Worm (Caenorhabditis elegans) whole organism, L1 larva: ENCODE results near the gene rps-12.

Experiments
- C04F5.9 ChIP-seq: sonication (generic microtip); optimal IDR thresholded peaks from 2 replicates; lab custom pipeline; 2016; ENCODE audit warnings: missing genetic modification characterization, missing compliant biosample characterization
- C34B4.2 ChIP-seq: sonication (generic microtip); optimal IDR thresholded peaks from 2 replicates; lab custom pipeline; 2017; ENCODE audit warnings: mild to moderate bottlenecking, missing genetic modification characterization, missing compliant biosample characterization
- Y116A8C.19 ChIP-seq: sonication (generic microtip); optimal IDR thresholded peaks from 2 replicates; lab custom pipeline; 2016; ENCODE audit warnings: missing compliant biosample characterization, missing genetic modification characterization, borderline replicate concordance
- ama-1 ChIP-seq: fragments of 150-350 bp; optimal IDR thresholded peaks from 2 replicates; lab custom pipeline; 2014
- blmp-1 ChIP-seq: fragments of 150-350 bp; optimal IDR thresholded peaks from 2 replicates; lab custom pipeline; 2014; ENCODE audit warnings: missing biosample characterization, missing genetic modification characterization
- ceh-63 ChIP-seq: fragments of 200-800 bp; sonication (Bioruptor generic); optimal IDR thresholded peaks from 2 replicates; lab custom pipeline; 2018; ENCODE audit warnings: mild to moderate bottlenecking, missing genetic modification characterization, missing compliant biosample characterization
- ceh-88 ChIP-seq: fragments of 200-800 bp; sonication (Bioruptor generic); IDR thresholded peaks from 2 replicates; pipeline ENCODE4 v1.3.6; 2022; ENCODE audit warnings: missing genetic modification characterization, missing compliant biosample characterization
- ceh-90 ChIP-seq: sonication (generic microtip); optimal IDR thresholded peaks from 2 replicates; lab custom pipeline; 2016; ENCODE audit warnings: missing genetic modification characterization, missing compliant biosample characterization
- ces-1 ChIP-seq: fragments of 150-350 bp; optimal IDR thresholded peaks from 2 replicates; lab custom pipeline; 2014; ENCODE audit warnings: missing biosample characterization, missing genetic modification reagents, missing genetic modification characterization
- dsc-1 ChIP-seq: sonication (generic microtip); optimal IDR thresholded peaks from 2 replicates; lab custom pipeline; 2016; ENCODE audit warnings: mild to moderate bottlenecking, missing genetic modification characterization, missing compliant biosample characterization
- efl-1 ChIP-seq, 4 experiments: fragments of 150-350 bp; optimal IDR thresholded peaks in 3 of 4; peaks in 1 of 4; 1 replicate in 1 of 4; 2 replicates in 3 of 4; lab custom pipeline; 2014; ENCODE audit warnings: missing biosample characterization in 2 of 4, missing genetic modification characterization in 2 of 4, missing genetic modification reagents in 2 of 4
- egl-13 ChIP-seq: sonication (generic microtip); optimal IDR thresholded peaks from 2 replicates; lab custom pipeline; 2016; ENCODE audit warnings: missing genotype, missing genetic modification reagents, missing genetic modification characterization, missing compliant biosample characterization
- egl-27 ChIP-seq, 2 experiments: fragments of 150-350 bp in 1 of 2; sonication (generic microtip); optimal IDR thresholded peaks; 3 replicates each; lab custom pipeline; 2017 to 2018; ENCODE audit warnings: missing biosample characterization in 2 of 2, missing genetic modification characterization in 2 of 2, missing genetic modification reagents in 2 of 2
- elt-2 ChIP-seq: sonication (generic microtip); optimal IDR thresholded peaks from 2 replicates; lab custom pipeline; 2016; ENCODE audit warnings: missing genetic modification characterization, mild to moderate bottlenecking, inconsistent platforms, missing compliant biosample characterization, missing genetic modification reagents
- fkh-10 ChIP-seq: sonication (generic microtip); optimal IDR thresholded peaks from 2 replicates; lab custom pipeline; 2017; ENCODE audit warnings: missing biosample characterization, missing genetic modification reagents, missing genetic modification characterization
- fkh-8 ChIP-seq: sonication (generic microtip); optimal IDR thresholded peaks from 2 replicates; lab custom pipeline; 2016; ENCODE audit warnings: mild to moderate bottlenecking, missing genetic modification characterization, missing compliant biosample characterization
- fos-1 ChIP-seq: fragments of 150-350 bp; optimal IDR thresholded peaks from 2 replicates; lab custom pipeline; 2014; ENCODE audit warnings: missing biosample characterization, missing genetic modification characterization
- grh-1 ChIP-seq: fragments of 200-800 bp; sonication (Bioruptor generic); IDR thresholded peaks from 2 replicates; pipeline ENCODE4 v1.3.6; 2022; ENCODE audit warnings: missing genetic modification reagents, missing genetic modification characterization, missing compliant biosample characterization
- hlh-17 ChIP-seq: fragments of 200-800 bp; sonication (Bioruptor generic); optimal IDR thresholded peaks from 2 replicates; lab custom pipeline; 2018; ENCODE audit warnings: missing genetic modification characterization, mild to moderate bottlenecking, missing compliant biosample characterization, moderate library complexity, borderline replicate concordance
- hpl-2 ChIP-seq: fragments of 150-350 bp; optimal IDR thresholded peaks from 2 replicates; lab custom pipeline; 2014; ENCODE audit warnings: missing biosample characterization, missing genetic modification reagents, missing genetic modification characterization
- irx-1 ChIP-seq: sonication (generic microtip); optimal IDR thresholded peaks from 2 replicates; lab custom pipeline; 2016; ENCODE audit warnings: missing genetic modification characterization, missing compliant biosample characterization
- isw-1 ChIP-seq: fragments of 200-800 bp; sonication (Bioruptor generic); IDR thresholded peaks from 2 replicates; pipeline ENCODE4 v1.3.6; 2022; ENCODE audit warnings: missing genetic modification characterization, missing compliant biosample characterization
- jun-1 ChIP-seq: fragments of 150-350 bp; optimal IDR thresholded peaks from 2 replicates; lab custom pipeline; 2014; ENCODE audit warnings: missing biosample characterization, missing genetic modification reagents, missing genetic modification characterization
- lin-13 ChIP-seq: fragments of 150-350 bp; optimal IDR thresholded peaks from 2 replicates; lab custom pipeline; 2014; ENCODE audit warnings: missing biosample characterization, missing genetic modification reagents, missing genetic modification characterization
- lin-14 ChIP-seq: fragments of 200-800 bp; sonication (Bioruptor generic); optimal IDR thresholded peaks from 2 replicates; lab custom pipeline; 2018; ENCODE audit warnings: mild to moderate bottlenecking, missing genetic modification characterization, moderate library complexity, missing compliant biosample characterization
- lin-15B ChIP-seq: fragments of 150-350 bp; sonication (generic microtip); optimal IDR thresholded peaks from 3 replicates; lab custom pipeline; 2014; ENCODE audit warnings: missing biosample characterization, missing genetic modification characterization
- lin-35 ChIP-seq, 2 experiments: fragments of 150-350 bp; optimal IDR thresholded peaks; 2 replicates each; lab custom pipeline; 2014; ENCODE audit warnings: missing biosample characterization in 2 of 2, missing genetic modification characterization in 2 of 2, missing genetic modification reagents in 2 of 2
- lir-3 ChIP-seq: sonication (generic microtip); optimal IDR thresholded peaks from 2 replicates; lab custom pipeline; 2016; ENCODE audit warnings: mild to moderate bottlenecking, missing genetic modification characterization, moderate library complexity, missing compliant biosample characterization; ENCODE audit not compliant: poor library complexity
- mab-9 ChIP-seq: fragments of 200-800 bp; sonication (Bioruptor generic); IDR thresholded peaks from 2 replicates; pipeline ENCODE4 v1.3.6; 2022; ENCODE audit warnings: missing genetic modification reagents, missing genetic modification characterization, missing compliant biosample characterization
- mef-2 ChIP-seq: fragments of 150-350 bp; optimal IDR thresholded peaks from 2 replicates; lab custom pipeline; 2014; ENCODE audit warnings: missing biosample characterization, missing genetic modification characterization
- nhr-11 ChIP-seq: fragments of 150-350 bp; optimal IDR thresholded peaks from 2 replicates; lab custom pipeline; 2014; ENCODE audit warnings: missing biosample characterization, missing genetic modification characterization
- nhr-12 ChIP-seq: sonication (generic microtip); optimal IDR thresholded peaks from 2 replicates; lab custom pipeline; 2017; ENCODE audit warnings: missing biosample characterization, missing genetic modification characterization
- nhr-19 ChIP-seq: fragments of 200-800 bp; sonication (Bioruptor generic); conservative IDR thresholded peaks from 2 replicates; pipeline ENCODE4 v1.3.6; 2022; ENCODE audit warnings: missing genetic modification characterization, missing compliant biosample characterization
- nhr-20 ChIP-seq: sonication (generic microtip); optimal IDR thresholded peaks from 2 replicates; lab custom pipeline; 2016; ENCODE audit warnings: mild to moderate bottlenecking, missing genetic modification characterization, missing compliant biosample characterization
- nhr-237 ChIP-seq: fragments of 150-350 bp; optimal IDR thresholded peaks from 2 replicates; lab custom pipeline; 2014; ENCODE audit warnings: missing biosample characterization, missing genetic modification characterization
- nhr-71 ChIP-seq: sonication (generic microtip); optimal IDR thresholded peaks from 2 replicates; lab custom pipeline; 2016; ENCODE audit warnings: mild to moderate bottlenecking, missing genetic modification characterization, moderate library complexity, missing compliant biosample characterization
- nhr-77 ChIP-seq: fragments of 150-350 bp; optimal IDR thresholded peaks from 2 replicates; lab custom pipeline; 2014; ENCODE audit warnings: missing biosample characterization, missing genetic modification characterization
- nhr-85 ChIP-seq: sonication (generic microtip); peaks from one replicate; lab custom pipeline; 2016; ENCODE audit warnings: missing genetic modification characterization, inconsistent platforms, missing compliant biosample characterization
- nhr-90 ChIP-seq: sonication (generic microtip); optimal IDR thresholded peaks from 2 replicates; lab custom pipeline; 2016; ENCODE audit warnings: mild to moderate bottlenecking, missing genetic modification characterization, missing compliant biosample characterization; ENCODE audit not compliant: poor library complexity
- pag-3 ChIP-seq: sonication (generic microtip); optimal IDR thresholded peaks from 2 replicates; lab custom pipeline; 2017; ENCODE audit warnings: missing genetic modification characterization, mild to moderate bottlenecking, missing compliant biosample characterization, antibody characterized with exemption, borderline replicate concordance; ENCODE audit not compliant: insufficient read depth
- pqm-1 ChIP-seq: sonication (generic microtip); optimal IDR thresholded peaks from 3 replicates; lab custom pipeline; 2017; ENCODE audit warnings: missing biosample characterization, missing genetic modification characterization
- skn-1 ChIP-seq: fragments of 150-350 bp; optimal IDR thresholded peaks from 2 replicates; lab custom pipeline; 2014; ENCODE audit warnings: missing biosample characterization, missing genetic modification characterization
- snu-23 ChIP-seq: sonication (generic microtip); optimal IDR thresholded peaks from 2 replicates; lab custom pipeline; 2016; ENCODE audit warnings: missing genetic modification characterization, missing compliant biosample characterization
- sptf-1 ChIP-seq: fragments of 150-350 bp; optimal IDR thresholded peaks from 2 replicates; lab custom pipeline; 2014; ENCODE audit warnings: missing biosample characterization, missing genetic modification characterization
- sup-37 ChIP-seq: fragments of 200-800 bp; sonication (Bioruptor generic); optimal IDR thresholded peaks from 2 replicates; lab custom pipeline; 2018; ENCODE audit warnings: mild to moderate bottlenecking, missing genetic modification characterization, missing compliant biosample characterization
- swsn-7 ChIP-seq: sonication (generic microtip); optimal IDR thresholded peaks from 2 replicates; lab custom pipeline; 2016; ENCODE audit warnings: missing genetic modification characterization, missing compliant biosample characterization
- unc-130 ChIP-seq: fragments of 150-350 bp; optimal IDR thresholded peaks from 2 replicates; lab custom pipeline; 2017; ENCODE audit warnings: missing biosample characterization, missing genetic modification characterization, inconsistent platforms
- unc-62 ChIP-seq: fragments of 150-350 bp; optimal IDR thresholded peaks from 2 replicates; lab custom pipeline; 2014; ENCODE audit warnings: missing biosample characterization, missing genetic modification reagents, missing genetic modification characterization
- vab-15 ChIP-seq: sonication (generic microtip); optimal IDR thresholded peaks from 2 replicates; lab custom pipeline; 2017; ENCODE audit warnings: missing genotype, mild to moderate bottlenecking, missing genetic modification characterization, missing compliant biosample characterization
- xbp-1 ChIP-seq: sonication (generic microtip); optimal IDR thresholded peaks from 2 replicates; lab custom pipeline; 2016; ENCODE audit warnings: missing genetic modification characterization, missing compliant biosample characterization
- zag-1 ChIP-seq: fragments of 150-350 bp; optimal IDR thresholded peaks from 2 replicates; lab custom pipeline; 2014; ENCODE audit warnings: missing biosample characterization, missing genetic modification characterization
- ztf-11 ChIP-seq, 2 experiments: sonication (generic microtip); optimal IDR thresholded peaks; 2 replicates each; lab custom pipeline; 2016 to 2017; ENCODE audit warnings: missing genetic modification characterization in 2 of 2, missing biosample characterization in 1 of 2, missing compliant biosample characterization in 1 of 2

Gene rps-12

DNA sequence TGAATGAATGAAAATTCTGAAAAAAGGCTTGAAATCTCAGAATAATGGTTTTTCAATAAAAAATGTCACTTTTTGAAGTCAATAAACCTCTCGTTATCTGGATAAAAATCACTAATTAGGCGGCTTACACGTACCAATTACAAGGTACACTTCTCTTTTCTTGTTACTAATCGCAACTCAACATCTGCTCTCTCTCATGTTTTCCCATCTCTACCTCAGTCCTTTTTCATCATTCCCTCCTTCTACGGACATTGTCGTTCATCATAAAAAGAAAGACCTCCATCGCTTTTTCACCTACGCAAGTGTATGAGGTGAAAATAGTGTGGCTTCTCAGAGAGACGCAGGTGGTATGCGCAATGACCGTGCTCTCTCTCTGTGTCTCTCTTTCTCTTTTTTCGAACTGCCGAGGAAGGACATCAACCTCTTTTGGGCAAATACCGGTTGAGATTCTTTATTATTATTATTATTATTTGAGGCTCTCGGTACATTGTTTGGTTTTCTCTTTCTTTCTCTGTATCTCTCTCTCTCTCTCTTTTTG is 11.1 kb upstream of the rps-12 start (continued):
- TF ChIP-seq grh-1 (GFP tag; lab: Robert Waterston, UW) (no peak), C04F5.9 (no peak), Y116A8C.19 (tag; lab: Kevin White, UChicago) (no peak), irx-1 (no peak), snu-23 (peak; percentile 20), fkh-8 (tag; lab: Kevin White, UChicago) (peak; percentile 2), sup-37 (GFP tag; lab: Kevin White, UChicago) (no peak), fos-1 (no peak), lin-15B (no peak), nhr-19 (GFP tag; lab: Robert Waterston, UW) (no peak), hlh-17 (GFP tag; lab: Kevin White, UChicago) (no peak), mab-9 (no peak), hpl-2 (no peak), jun-1 (tag; lab: Kevin White, UChicago) (no peak), nhr-71 (tag; lab: Kevin White, UChicago) (peak; percentile 41), nhr-237 (no peak), swsn-7 (peak; percentile 32), ceh-90 (tag; lab: Kevin White, UChicago) (no peak), zag-1 (tag; lab: Kevin White, UChicago) (no peak), mef-2 (tag; lab: Kevin White, UChicago) (no peak), pag-3 (tag; lab: Kevin White, UChicago) (no peak), fkh-10 (no peak), xbp-1 (tag; lab: Kevin White, UChicago) (peak; percentile 15), lin-13 (GFP tag; lab: Kevin White, UChicago) (no peak), dsc-1 (peak; percentile 78), lin-35 (GFP tag; optimal IDR thresholded peaks at IDR 0.05; lab: Kevin White, UChicago) (peak; percentile 16 to 28), lir-3 (tag; lab: Kevin White, UChicago) (no peak), ceh-88 (GFP tag; lab: Robert Waterston, UW) (no peak), efl-1 (optimal IDR thresholded peaks at IDR 0.05; lab: Kevin White, UChicago) (peak; percentile 38 to 44), efl-1 (GFP tag; optimal IDR thresholded peaks at IDR 0.05 in 1 of 2; lab: Kevin White, UChicago) (peak in 1 of 2 experiments; percentile 71), nhr-11 (tag; lab: Kevin White, UChicago) (no peak), unc-130 (tag; lab: Kevin White, UChicago) (no peak), lin-14 (peak; percentile 86), egl-13 (tag; lab: Kevin White, UChicago) (no peak), skn-1 (tag; lab: Kevin White, UChicago) (no peak), unc-62 (no peak), elt-2 (tag; lab: Kevin White, UChicago) (no peak), ces-1 (GFP tag; lab: Kevin White, UChicago) (no peak), nhr-12 (tag; lab: Kevin White, UChicago) (no peak), ceh-63 (GFP tag; lab: Kevin White, UChicago) (no peak), blmp-1 (peak; percentile 57), nhr-77 (tag; lab: Kevin White, UChicago) (no peak)
- TF ChIP-seq, all 84 proteins: peak for 16

DNA sequence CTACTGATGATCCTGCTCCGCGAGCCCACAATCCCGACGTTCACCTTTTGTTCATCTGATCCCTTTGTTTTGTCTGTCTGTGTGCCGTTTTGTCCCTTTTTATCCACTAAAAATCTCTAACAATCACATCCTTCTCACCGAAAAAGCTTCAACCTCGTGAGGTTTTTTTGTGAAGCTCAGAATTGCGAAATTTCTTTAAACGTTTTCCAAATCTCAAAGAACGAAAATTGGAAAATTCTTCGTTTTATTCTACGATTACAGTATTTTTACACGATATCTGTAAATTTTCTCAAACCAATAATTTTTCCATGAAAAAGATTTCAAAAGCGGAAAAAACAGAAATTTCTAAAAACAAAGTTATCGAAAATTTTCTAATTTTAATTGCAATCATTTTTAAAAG is 4.9 kb upstream of the rps-12 start:
- no peak for TF ChIP-seq nhr-90 (tag; lab: Kevin White, UChicago)
- TF ChIP-seq C34B4.2: no peak
- no peak for TF ChIP-seq lin-13 (GFP tag; lab: Kevin White, UChicago)
- TF ChIP-seq egl-27 (tag; optimal IDR thresholded peaks at IDR 0.05; lab: Kevin White, UChicago): no peak
- no peak for TF ChIP-seq lir-3 (tag; lab: Kevin White, UChicago)
- no peak for TF ChIP-seq isw-1 (GFP tag; lab: Robert Waterston, UW)
- TF ChIP-seq nhr-19 (GFP tag; lab: Robert Waterston, UW): no peak
- TF ChIP-seq nhr-85 (tag; lab: Kevin White, UChicago): no peak
- TF ChIP-seq ama-1: no peak
- no peak for TF ChIP-seq elt-2 (tag; lab: Kevin White, UChicago)
- no peak for TF ChIP-seq egl-13 (tag; lab: Kevin White, UChicago)
- no peak for TF ChIP-seq C04F5.9
- no peak for TF ChIP-seq pqm-1 (tag; lab: Kevin White, UChicago)
- no peak for TF ChIP-seq blmp-1
- no peak for TF ChIP-seq nhr-20 (tag; lab: Kevin White, UChicago)
- no peak for TF ChIP-seq vab-15
- TF ChIP-seq ztf-11 (tag; optimal IDR thresholded peaks at IDR 0.05; lab: Kevin White, UChicago): no peak
- TF ChIP-seq sptf-1 (tag; lab: Kevin White, UChicago): no peak
